Fruit fly (Drosophila melanogaster) whole organism, embryonic: ENCODE data around the gene CG15208.

Experiments
- CG17912 ChIP-seq: fragments of 200-800 bp; sonication (Bioruptor generic); optimal IDR thresholded peaks from 2 replicates; lab custom pipeline; 2018; ENCODE audit warnings: missing biosample characterization, mild to moderate bottlenecking, missing genetic modification characterization
- CG18619 ChIP-seq: fragments of 200-800 bp; sonication (Bioruptor generic); optimal IDR thresholded peaks from 3 replicates; lab custom pipeline; 2017; ENCODE audit warnings: missing biosample characterization, mild to moderate bottlenecking, missing genetic modification characterization
- CG3065 ChIP-seq: fragments of 200-800 bp; sonication (Bioruptor generic); optimal IDR thresholded peaks from 2 replicates; lab custom pipeline; 2016; ENCODE audit warnings: missing biosample characterization, missing genetic modification characterization
- CG3838 ChIP-seq: fragments of 200-800 bp; sonication (Bioruptor generic); optimal IDR thresholded peaks from 3 replicates; lab custom pipeline; 2016; ENCODE audit warnings: missing biosample characterization, missing genetic modification characterization
- Camta ChIP-seq: fragments of 200-800 bp; sonication (Bioruptor generic); optimal IDR thresholded peaks from 2 replicates; lab custom pipeline; 2016; ENCODE audit warnings: missing biosample characterization, missing genetic modification characterization
- MESR4 ChIP-seq: fragments of 200-800 bp; sonication (Bioruptor generic); optimal IDR thresholded peaks from 2 replicates; lab custom pipeline; 2018; ENCODE audit warnings: missing biosample characterization, mild to moderate bottlenecking, missing genetic modification characterization, moderate library complexity
- az2 ChIP-seq: fragments of 200-800 bp; sonication (Bioruptor generic); optimal IDR thresholded peaks from 3 replicates; lab custom pipeline; 2016; ENCODE audit warnings: missing biosample characterization, missing genetic modification characterization
- bab2 ChIP-seq: fragments of 200-800 bp; sonication (Bioruptor generic); optimal IDR thresholded peaks from 2 replicates; lab custom pipeline; 2016; ENCODE audit warnings: missing biosample characterization, missing genetic modification characterization

- TF ChIP-seq CG3065 (GFP tag; lab: Kevin White, UChicago) (peak; percentile 25), CG18619 (GFP tag; lab: Kevin White, UChicago) (peak; percentile 60), az2 (GFP tag; lab: Kevin White, UChicago) (peak; percentile 79), CG3838 (GFP tag; lab: Kevin White, UChicago) (peak; percentile 18), CG17912 (GFP tag; lab: Kevin White, UChicago) (peak; percentile 83), Camta (peak; percentile 76), bab2 (peak; percentile 73), MESR4 (GFP tag; lab: Kevin White, UChicago) (no peak)
Observed at dm6 chrX:10936599-10936998, 36.8 kb downstream of the CG15208 start.
